Fruit fly (Drosophila melanogaster): ENCODE results near the gene Bub3.

The Bub3 gene

DNA sequence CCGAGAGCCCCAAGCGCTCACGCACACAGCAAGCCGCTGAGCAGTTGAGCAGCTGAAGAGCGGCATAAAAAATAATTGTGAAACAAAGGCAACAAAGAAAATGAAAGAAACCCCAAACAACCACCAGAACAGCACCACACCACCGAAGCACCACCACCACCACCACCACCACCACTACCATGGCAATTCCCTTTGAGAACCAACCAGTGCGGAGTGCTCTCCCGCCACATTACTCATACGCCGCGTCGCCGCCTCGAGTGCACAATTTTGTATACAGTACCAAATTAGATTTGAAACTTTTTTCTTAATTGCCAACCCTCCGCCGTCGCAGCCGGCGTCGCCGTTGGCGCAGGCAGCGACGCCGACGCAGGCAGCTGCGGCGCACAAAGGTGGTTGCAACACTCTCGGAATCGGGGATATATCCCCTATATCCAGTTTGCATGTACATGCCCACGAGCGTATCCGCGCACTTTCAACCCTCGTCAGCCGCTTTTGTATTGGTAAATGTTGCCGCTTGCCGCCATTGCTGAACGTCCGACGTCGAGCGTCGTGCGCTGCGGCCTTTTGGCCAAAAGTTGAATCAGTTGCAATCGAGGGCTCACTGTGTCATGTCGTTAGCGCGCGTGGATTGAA is 16.9 kb upstream of the Bub3 start, which contains the start of gene dmrt99B:
dmrt99B (plus strand) TSS at position 583 of the 633 bp plus-strand sequence.
- no peak for TF ChIP-seq CG7101 (tag; optimal IDR thresholded peaks at IDR 0.05)

DNA sequence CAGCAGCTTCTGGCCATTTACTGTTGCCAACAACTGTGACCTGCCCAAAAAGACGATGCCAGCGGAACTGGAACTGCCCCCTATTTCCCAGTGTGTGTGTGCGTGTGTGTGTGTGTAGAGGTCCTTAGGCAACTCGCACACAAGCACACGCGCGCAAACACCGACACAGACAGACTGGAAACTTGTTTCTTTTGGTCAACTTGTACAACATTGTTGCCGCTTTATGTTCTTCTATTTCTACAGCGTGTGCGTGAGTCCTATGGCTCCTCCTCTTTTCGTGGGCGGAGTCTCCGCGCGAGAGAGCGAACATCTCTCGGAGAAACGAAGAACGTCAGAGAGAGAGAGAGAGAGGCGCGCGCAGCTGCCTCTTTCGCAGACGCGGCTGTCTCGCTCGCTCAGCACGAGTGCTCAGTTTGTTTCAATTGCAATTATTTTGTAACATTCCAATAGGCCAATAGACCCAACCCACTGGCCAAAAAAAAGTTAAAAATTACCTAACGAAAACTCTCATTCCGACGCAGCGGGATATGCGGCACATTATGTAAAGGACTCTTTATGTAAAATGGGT is 15.8 kb upstream of the Bub3 start:
- TF ChIP-seq cic (GFP tag; optimal IDR thresholded peaks at IDR 0.05): no peak
- TF ChIP-seq Mnt (GFP tag; optimal IDR thresholded peaks at IDR 0.05): no peak
- TF ChIP-seq CG5204 (GFP tag; optimal IDR thresholded peaks at IDR 0.05): no peak
- TF ChIP-seq CG7045 (GFP tag; optimal IDR thresholded peaks at IDR 0.05): no peak
- TF ChIP-seq kay (GFP tag; ENCODE audit: borderline replicate concordance): no peak
- TF ChIP-seq Hr96 (GFP tag; optimal IDR thresholded peaks at IDR 0.05): no peak
- no peak for TF ChIP-seq CG33017 (tag; optimal IDR thresholded peaks at IDR 0.05)
- TF ChIP-seq toe (GFP tag; optimal IDR thresholded peaks at IDR 0.05): no peak
- TF ChIP-seq CG1620 (GFP tag; optimal IDR thresholded peaks at IDR 0.05): no peak
- TF ChIP-seq CG7101 (tag; optimal IDR thresholded peaks at IDR 0.05): no peak
- no peak for TF ChIP-seq CG12768 (GFP tag; optimal IDR thresholded peaks at IDR 0.05)
- no peak for TF ChIP-seq tj (GFP tag; optimal IDR thresholded peaks at IDR 0.05)
- no peak for TF ChIP-seq CG14711 (tag; optimal IDR thresholded peaks at IDR 0.05)
- no peak for TF ChIP-seq cnc (optimal IDR thresholded peaks at IDR 0.05)
- TF ChIP-seq ovo (GFP tag; optimal IDR thresholded peaks at IDR 0.05): no peak
- no peak for TF ChIP-seq pad (GFP tag; optimal IDR thresholded peaks at IDR 0.05)
- no peak for TF ChIP-seq CG11617 (GFP tag; optimal IDR thresholded peaks at IDR 0.05)
- no peak for TF ChIP-seq bab1 (GFP tag; optimal IDR thresholded peaks at IDR 0.05)
- TF ChIP-seq Crg-1 (GFP tag; optimal IDR thresholded peaks at IDR 0.05): no peak
- TF ChIP-seq Clk (GFP tag; optimal IDR thresholded peaks at IDR 0.05): no peak

DNA sequence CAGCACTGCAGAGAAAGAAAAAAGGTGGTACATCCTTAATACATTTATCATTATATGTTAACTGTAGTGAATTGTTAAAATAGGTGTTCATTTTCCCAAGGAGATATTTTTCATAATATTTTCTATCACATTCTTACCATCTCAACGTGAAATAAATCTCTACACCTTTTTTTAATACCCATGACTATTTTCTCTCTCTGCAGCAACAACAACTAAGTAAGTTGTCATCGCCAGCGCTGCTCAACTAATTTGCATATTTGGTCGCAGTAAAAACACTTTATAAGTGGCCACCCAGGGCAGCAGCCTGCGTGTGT is 15.3 kb upstream of the Bub3 start:
- TF ChIP-seq Mnt (GFP tag; optimal IDR thresholded peaks at IDR 0.05) (no peak), ovo (GFP tag; optimal IDR thresholded peaks at IDR 0.05) (no peak), CG5204 (GFP tag; optimal IDR thresholded peaks at IDR 0.05) (no peak), Crg-1 (GFP tag; optimal IDR thresholded peaks at IDR 0.05) (no peak), Hr96 (GFP tag; optimal IDR thresholded peaks at IDR 0.05) (no peak), CG7045 (GFP tag; optimal IDR thresholded peaks at IDR 0.05) (no peak), Clk (GFP tag; optimal IDR thresholded peaks at IDR 0.05) (no peak), toe (GFP tag; optimal IDR thresholded peaks at IDR 0.05) (no peak), pad (GFP tag; optimal IDR thresholded peaks at IDR 0.05) (no peak), tj (GFP tag; optimal IDR thresholded peaks at IDR 0.05) (no peak), CG7101 (tag; optimal IDR thresholded peaks at IDR 0.05) (no peak), cic (GFP tag; optimal IDR thresholded peaks at IDR 0.05) (no peak), CG33017 (tag; optimal IDR thresholded peaks at IDR 0.05) (no peak), CG11617 (GFP tag; optimal IDR thresholded peaks at IDR 0.05) (no peak), kay (GFP tag; ENCODE audit: borderline replicate concordance) (no peak), bab1 (GFP tag; optimal IDR thresholded peaks at IDR 0.05) (no peak), CG12768 (GFP tag; optimal IDR thresholded peaks at IDR 0.05) (no peak), cnc (optimal IDR thresholded peaks at IDR 0.05) (no peak), CG1620 (GFP tag; optimal IDR thresholded peaks at IDR 0.05) (no peak)

DNA sequence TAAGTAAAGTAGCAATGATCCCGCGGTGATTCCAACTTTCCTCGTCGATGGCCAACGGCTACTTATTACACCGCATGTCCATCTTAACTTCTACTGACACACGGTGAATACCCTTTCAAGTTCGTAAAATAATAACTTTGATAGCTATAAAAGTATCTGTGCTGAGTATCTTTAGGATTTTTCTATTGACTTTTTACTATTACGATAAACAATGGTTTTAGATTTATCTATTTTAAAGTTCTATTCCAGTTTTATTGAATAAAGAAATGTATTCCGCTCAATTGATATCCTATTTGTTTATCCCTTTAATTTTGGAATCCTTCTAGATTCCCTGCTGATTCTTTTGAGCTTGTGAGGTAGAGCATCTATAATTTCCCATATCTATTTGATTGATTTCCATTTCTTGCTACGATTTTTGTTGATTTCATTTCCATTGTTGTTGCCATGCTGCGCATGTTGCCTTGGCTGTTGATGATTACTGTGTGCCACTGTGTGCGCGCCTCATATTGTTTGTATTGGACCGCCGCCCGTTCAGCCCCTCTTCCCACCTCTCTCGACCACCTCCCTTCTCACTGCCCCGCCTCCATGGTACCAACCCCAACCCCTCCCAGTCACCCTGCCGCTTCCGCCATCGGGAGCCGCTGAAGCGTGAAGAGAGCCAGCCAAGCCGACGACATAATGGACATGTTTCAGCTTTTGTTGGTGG is 14.8 kb upstream of the Bub3 start:
- TF ChIP-seq CG7045 (GFP tag; optimal IDR thresholded peaks at IDR 0.05) (no peak), CG12768 (GFP tag; optimal IDR thresholded peaks at IDR 0.05) (no peak), tj (GFP tag; optimal IDR thresholded peaks at IDR 0.05) (no peak), pad (GFP tag; optimal IDR thresholded peaks at IDR 0.05) (no peak), Hr96 (GFP tag; optimal IDR thresholded peaks at IDR 0.05) (no peak), CG5204 (GFP tag; optimal IDR thresholded peaks at IDR 0.05) (no peak)

DNA sequence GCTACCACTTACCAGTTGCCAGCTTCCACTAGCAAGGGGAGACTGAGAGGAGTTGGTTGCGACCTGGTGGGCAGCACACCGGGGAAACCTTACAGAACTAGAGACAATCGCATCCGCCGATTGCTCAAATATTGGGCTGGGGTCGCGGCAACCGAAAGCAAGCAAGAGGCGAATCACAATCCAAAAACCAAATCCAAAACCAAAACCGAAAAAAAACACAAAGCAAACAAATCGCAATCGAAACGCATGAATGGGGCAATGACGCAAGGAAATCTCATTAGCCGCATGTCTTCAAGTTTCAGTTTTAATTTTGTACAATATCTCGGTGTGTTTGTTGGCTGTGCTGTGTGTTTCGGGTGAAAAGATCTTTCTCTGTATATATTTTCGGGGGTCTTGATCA is 14.0 kb upstream of the Bub3 start, which contains the start of gene Obp99c:
Obp99c (minus strand) TSS at position 101 of the 400 bp plus-strand sequence.
- TF ChIP-seq CG12768 (GFP tag; optimal IDR thresholded peaks at IDR 0.05): no peak
- no peak for TF ChIP-seq CG7045 (GFP tag; optimal IDR thresholded peaks at IDR 0.05)

DNA sequence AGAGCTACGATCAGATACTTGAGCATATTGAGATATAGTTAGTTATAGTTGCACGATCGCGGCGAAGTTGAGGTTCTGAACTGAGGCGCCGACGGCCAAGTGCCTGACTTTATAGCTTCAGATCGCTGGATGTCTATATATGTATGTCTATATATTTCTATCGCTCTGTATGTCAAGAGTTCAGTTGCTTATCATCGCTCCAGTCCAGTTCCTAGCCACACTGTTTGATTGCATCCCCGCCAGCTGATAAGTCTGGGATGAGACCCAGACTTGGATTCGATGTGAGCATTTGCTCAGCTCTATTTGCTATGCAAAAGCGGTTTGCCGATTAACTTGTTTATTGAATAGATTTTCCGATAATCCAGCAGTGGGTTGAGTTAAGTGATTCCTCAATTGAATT is 11.5 kb upstream of the Bub3 start:
- no peak for TF ChIP-seq cnc (optimal IDR thresholded peaks at IDR 0.05)
- no peak for TF ChIP-seq CG12768 (GFP tag; optimal IDR thresholded peaks at IDR 0.05)
- TF ChIP-seq toe (GFP tag; optimal IDR thresholded peaks at IDR 0.05): no peak
- TF ChIP-seq Mnt (GFP tag; optimal IDR thresholded peaks at IDR 0.05): no peak
- TF ChIP-seq ovo (GFP tag; optimal IDR thresholded peaks at IDR 0.05): no peak
- no peak for TF ChIP-seq CG5204 (GFP tag; optimal IDR thresholded peaks at IDR 0.05)
- TF ChIP-seq pad (GFP tag; optimal IDR thresholded peaks at IDR 0.05): no peak
- no peak for TF ChIP-seq CG33017 (tag; optimal IDR thresholded peaks at IDR 0.05)
- no peak for TF ChIP-seq CG11617 (GFP tag; optimal IDR thresholded peaks at IDR 0.05)
- TF ChIP-seq CG7045 (GFP tag; optimal IDR thresholded peaks at IDR 0.05): no peak
- no peak for TF ChIP-seq CG14711 (tag; optimal IDR thresholded peaks at IDR 0.05)
- TF ChIP-seq tj (GFP tag; optimal IDR thresholded peaks at IDR 0.05): no peak
- no peak for TF ChIP-seq Clk (GFP tag; optimal IDR thresholded peaks at IDR 0.05)
- no peak for TF ChIP-seq Crg-1 (GFP tag; optimal IDR thresholded peaks at IDR 0.05)
- TF ChIP-seq cic (GFP tag; optimal IDR thresholded peaks at IDR 0.05): no peak
- no peak for TF ChIP-seq Hr96 (GFP tag; optimal IDR thresholded peaks at IDR 0.05)
- TF ChIP-seq kay (GFP tag; ENCODE audit: borderline replicate concordance): no peak
- no peak for TF ChIP-seq bab1 (GFP tag; optimal IDR thresholded peaks at IDR 0.05)
